Fruit fly (Drosophila melanogaster) whole organism, wandering third instar larva: ENCODE data around the gene Trmt112.

Source experiments
- Abd-B ChIP-seq: fragments of >200 bp; optimal IDR thresholded peaks from 2 replicates; lab custom pipeline; 2017; ENCODE audit warnings: missing biosample characterization, missing genetic modification characterization
- CG32264 ChIP-seq: fragments of 200-800 bp; sonication (Bioruptor generic); optimal IDR thresholded peaks from 2 replicates; lab custom pipeline; 2016; ENCODE audit warnings: missing biosample characterization, missing genetic modification characterization
- CG9705 ChIP-seq: fragments of 200-800 bp; sonication (Bioruptor generic); optimal IDR thresholded peaks from 2 replicates; lab custom pipeline; 2018; ENCODE audit warnings: missing biosample characterization, mild to moderate bottlenecking, missing genetic modification characterization
- Dif ChIP-seq: fragments of 200-275, 200-300 bp; sonication (Bioruptor generic); optimal IDR thresholded peaks from 2 replicates; lab custom pipeline; 2018; ENCODE audit warnings: missing biosample characterization, missing genetic modification characterization; ENCODE audit not compliant: partially characterized antibody
- GATAd ChIP-seq: sonication (Bioruptor generic); optimal IDR thresholded peaks from 2 replicates; lab custom pipeline; 2016; ENCODE audit warnings: missing biosample characterization, missing genetic modification characterization
- HLH106 ChIP-seq: fragments of 200-800 bp; optimal IDR thresholded peaks from 3 replicates; lab custom pipeline; 2019; ENCODE audit warnings: missing biosample characterization, mild to moderate bottlenecking, missing genetic modification characterization, moderate library complexity
- Hnf4 ChIP-seq: fragments of 200-800 bp; sonication (Bioruptor generic); optimal IDR thresholded peaks from 2 replicates; lab custom pipeline; 2016; ENCODE audit warnings: missing biosample characterization, mild to moderate bottlenecking, missing genetic modification characterization
- Hr78 ChIP-seq: fragments of >200 bp; optimal IDR thresholded peaks from 2 replicates; lab custom pipeline; 2017; ENCODE audit warnings: missing biosample characterization, missing genetic modification characterization
- Hr83 ChIP-seq: fragments of 200-300 bp; sonication (Bioruptor generic); optimal IDR thresholded peaks from 2 replicates; lab custom pipeline; 2016; ENCODE audit warnings: missing biosample characterization, mild to moderate bottlenecking, missing genetic modification characterization, moderate library complexity; ENCODE audit not compliant: poor library complexity, severe bottlenecking
- Mio ChIP-seq: sonication (Bioruptor generic); optimal IDR thresholded peaks from 2 replicates; lab custom pipeline; 2016; ENCODE audit warnings: missing biosample characterization, missing genetic modification characterization
- OdsH ChIP-seq: fragments of 200-800 bp; sonication (Bioruptor generic); optimal IDR thresholded peaks from 2 replicates; lab custom pipeline; 2016; ENCODE audit warnings: missing biosample characterization, mild to moderate bottlenecking, missing genetic modification characterization
- Rel ChIP-seq, 2 experiments: fragments of 200-800 bp; sonication (Bioruptor generic) in 1 of 2; optimal IDR thresholded peaks; 2 replicates in 1 of 2; 3 replicates in 1 of 2; lab custom pipeline; 2016 to 2019; ENCODE audit warnings: mild to moderate bottlenecking in 2 of 2, missing biosample characterization in 2 of 2, missing genetic modification characterization in 2 of 2, moderate library complexity in 1 of 2
- Sp1 ChIP-seq: fragments of 200-800 bp; sonication (Bioruptor generic); optimal IDR thresholded peaks from 3 replicates; lab custom pipeline; 2019; ENCODE audit warnings: missing biosample characterization, mild to moderate bottlenecking, missing genetic modification characterization, moderate library complexity
- Vsx2 ChIP-seq: fragments of 200-300, 225-300 bp; sonication (Bioruptor generic); optimal IDR thresholded peaks from 2 replicates; lab custom pipeline; 2018; ENCODE audit warnings: missing biosample characterization, missing genetic modification characterization; ENCODE audit not compliant: partially characterized antibody
- br ChIP-seq: fragments of 200-800 bp; sonication (Bioruptor generic); optimal IDR thresholded peaks from 2 replicates; lab custom pipeline; 2016; ENCODE audit warnings: missing biosample characterization, missing genetic modification characterization
- brk ChIP-seq: fragments of 200-800 bp; sonication (Bioruptor generic); optimal IDR thresholded peaks from 2 replicates; lab custom pipeline; 2016; ENCODE audit warnings: missing biosample characterization, mild to moderate bottlenecking, missing genetic modification characterization
- dl ChIP-seq, 2 experiments: fragments of 175-275, 200-275 bp in 1 of 2; fragments of 200-275 bp in 1 of 2; sonication (Bioruptor generic); optimal IDR thresholded peaks; lab custom pipeline; 2018; ENCODE audit warnings: mild to moderate bottlenecking in 2 of 2, missing biosample characterization in 2 of 2, missing genetic modification characterization in 2 of 2, moderate library complexity in 2 of 2; ENCODE audit not compliant: partially characterized antibody in 2 of 2, insufficient read depth in 1 of 2
- dmrt93B ChIP-seq: fragments of 200-800 bp; sonication (Bioruptor generic); optimal IDR thresholded peaks from 2 replicates; lab custom pipeline; 2018; ENCODE audit warnings: missing biosample characterization, mild to moderate bottlenecking, missing genetic modification characterization
- foxo ChIP-seq, 2 experiments: fragments of 200-800 bp; sonication (Bioruptor generic); optimal IDR thresholded peaks; 2 replicates in 1 of 2; 3 replicates in 1 of 2; lab custom pipeline; 2016 to 2017; ENCODE audit warnings: missing biosample characterization in 2 of 2, missing genetic modification characterization in 2 of 2
- fru ChIP-seq: fragments of 200-800 bp; sonication (Bioruptor generic); optimal IDR thresholded peaks from 3 replicates; lab custom pipeline; 2016; ENCODE audit warnings: missing biosample characterization, mild to moderate bottlenecking, missing genetic modification characterization
- jim ChIP-seq: fragments of 175-275, 200-325 bp; sonication (Bioruptor generic); optimal IDR thresholded peaks from 2 replicates; lab custom pipeline; 2016; ENCODE audit warnings: missing biosample characterization, mild to moderate bottlenecking, missing genetic modification characterization
- lola ChIP-seq: fragments of >200 bp; optimal IDR thresholded peaks from 2 replicates; lab custom pipeline; 2017; ENCODE audit warnings: missing biosample characterization, missing genetic modification characterization
- psq ChIP-seq: fragments of 200-800 bp; sonication (Bioruptor generic); optimal IDR thresholded peaks from 3 replicates; lab custom pipeline; 2017; ENCODE audit warnings: missing biosample characterization, mild to moderate bottlenecking, missing genetic modification characterization, moderate library complexity
- rgr ChIP-seq: fragments of 200-800 bp; sonication (Bioruptor generic); optimal IDR thresholded peaks from 3 replicates; lab custom pipeline; 2016; ENCODE audit warnings: missing biosample characterization, mild to moderate bottlenecking, missing genetic modification characterization
- usp ChIP-seq: fragments of >200 bp; optimal IDR thresholded peaks from 2 replicates; lab custom pipeline; 2017; ENCODE audit warnings: missing biosample characterization, missing genetic modification characterization
- woc ChIP-seq: sonication (Bioruptor generic); optimal IDR thresholded peaks from 2 replicates; lab custom pipeline; 2016; ENCODE audit warnings: missing biosample characterization, mild to moderate bottlenecking, missing genetic modification characterization

Trmt112 gene

DNA sequence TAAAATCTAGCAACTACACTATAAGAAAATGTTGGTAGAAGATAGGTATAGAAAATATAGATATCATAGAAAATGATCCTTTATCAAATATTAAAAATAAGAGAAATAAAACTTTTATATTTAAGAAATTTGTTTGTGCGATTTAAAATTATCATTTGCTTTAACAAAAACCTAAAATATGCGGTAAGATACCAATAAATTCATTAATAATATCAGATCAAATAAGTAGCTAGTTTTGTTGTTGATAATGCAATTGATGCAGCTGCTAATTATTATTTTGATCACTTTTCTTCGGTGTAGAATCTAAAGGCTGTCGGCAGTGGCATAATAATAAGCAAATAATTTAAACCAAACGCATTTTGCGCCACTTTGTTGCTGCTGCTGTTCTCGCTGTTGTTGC is 7.6 kb upstream of the Trmt112 start:
- TF ChIP-seq lola (GFP tag; lab: Kevin White, UChicago): no peak
- no peak for TF ChIP-seq Abd-B (GFP tag; lab: Kevin White, UChicago)
- TF ChIP-seq dl (GFP tag; optimal IDR thresholded peaks at IDR 0.05; lab: Kevin White, UChicago; ENCODE audit: insufficient read depth in 1 of 2, partially characterized antibody in 2 of 2): no peak
- no peak for TF ChIP-seq HLH106 (tag; lab: Kevin White, UChicago)
- TF ChIP-seq rgr: no peak
- no peak for TF ChIP-seq fru (GFP tag; lab: Kevin White, UChicago)
- no peak for TF ChIP-seq Hnf4
- no peak for TF ChIP-seq Sp1 (GFP tag; lab: Kevin White, UChicago)
- TF ChIP-seq Hr83 (GFP tag; lab: Kevin White, UChicago): no peak
- no peak for TF ChIP-seq OdsH (GFP tag; lab: Kevin White, UChicago)

DNA sequence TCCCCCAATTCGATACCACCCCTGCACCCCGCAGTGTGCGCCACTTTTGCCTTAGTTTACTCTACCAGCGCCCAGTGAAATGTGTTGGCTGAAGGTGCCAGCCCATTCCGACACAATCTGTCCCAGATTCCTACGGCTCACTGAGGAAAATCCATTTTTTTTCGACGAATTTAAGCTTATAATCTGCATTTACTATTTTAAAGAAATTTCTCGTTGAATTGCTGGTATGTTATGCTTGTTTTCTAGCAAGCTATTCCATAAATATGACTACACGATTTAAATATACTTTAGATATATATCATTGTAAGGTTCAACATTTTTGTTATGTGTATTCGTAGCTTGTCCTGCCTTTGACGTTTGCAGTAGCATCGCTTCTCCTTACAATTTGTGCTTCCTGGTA is 6.6 kb upstream of the Trmt112 start:
- TF ChIP-seq CG9705 (GFP tag; lab: Kevin White, UChicago): no peak
- TF ChIP-seq brk (GFP tag; lab: Kevin White, UChicago): no peak
- no peak for TF ChIP-seq Vsx2 (GFP tag; lab: Kevin White, UChicago)
- no peak for TF ChIP-seq br (GFP tag; lab: Kevin White, UChicago)
- no peak for TF ChIP-seq woc (GFP tag; lab: Kevin White, UChicago)
- no peak for TF ChIP-seq rgr

dm6 chr3L:21220100-21220499 is 3.5 kb upstream of the Trmt112 start, which contains the start of gene CG43219:
TSS of gene CG43219 (plus strand) at chr3L:21220400.
- TF ChIP-seq CG32264 (GFP tag; lab: Kevin White, UChicago) (no peak), dmrt93B (no peak), Mio (no peak), fru (GFP tag; lab: Kevin White, UChicago) (no peak), Hr83 (GFP tag; lab: Kevin White, UChicago) (no peak)

DNA sequence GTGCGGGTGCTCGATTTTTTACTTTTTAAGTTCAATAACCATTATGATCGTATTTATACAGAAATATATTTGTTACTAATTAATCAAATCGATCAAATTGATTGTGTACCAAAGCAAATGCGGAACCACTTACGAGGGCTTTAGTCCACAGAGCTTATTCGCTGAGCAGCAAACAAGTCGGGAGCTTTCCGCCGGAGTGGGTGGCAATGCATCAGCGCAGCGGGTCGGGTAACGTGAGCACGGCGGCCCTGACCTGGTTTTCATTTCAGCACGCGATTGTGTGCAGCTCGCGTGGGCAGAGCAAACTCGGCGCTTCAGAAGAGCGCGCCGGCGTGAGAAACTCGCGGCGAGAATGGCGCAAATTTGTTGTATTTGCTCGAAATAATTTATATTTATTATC is 2.5 kb upstream of the Trmt112 start:
- TF ChIP-seq fru (GFP tag; lab: Kevin White, UChicago) (no peak), brk (GFP tag; lab: Kevin White, UChicago) (no peak), Hr78 (GFP tag; lab: Kevin White, UChicago) (no peak), lola (GFP tag; lab: Kevin White, UChicago) (no peak), rgr (no peak), foxo (GFP tag; optimal IDR thresholded peaks at IDR 0.05; lab: Kevin White, UChicago) (no peak), Abd-B (GFP tag; lab: Kevin White, UChicago) (no peak), br (GFP tag; lab: Kevin White, UChicago) (no peak), jim (no peak), Sp1 (GFP tag; lab: Kevin White, UChicago) (no peak)

DNA sequence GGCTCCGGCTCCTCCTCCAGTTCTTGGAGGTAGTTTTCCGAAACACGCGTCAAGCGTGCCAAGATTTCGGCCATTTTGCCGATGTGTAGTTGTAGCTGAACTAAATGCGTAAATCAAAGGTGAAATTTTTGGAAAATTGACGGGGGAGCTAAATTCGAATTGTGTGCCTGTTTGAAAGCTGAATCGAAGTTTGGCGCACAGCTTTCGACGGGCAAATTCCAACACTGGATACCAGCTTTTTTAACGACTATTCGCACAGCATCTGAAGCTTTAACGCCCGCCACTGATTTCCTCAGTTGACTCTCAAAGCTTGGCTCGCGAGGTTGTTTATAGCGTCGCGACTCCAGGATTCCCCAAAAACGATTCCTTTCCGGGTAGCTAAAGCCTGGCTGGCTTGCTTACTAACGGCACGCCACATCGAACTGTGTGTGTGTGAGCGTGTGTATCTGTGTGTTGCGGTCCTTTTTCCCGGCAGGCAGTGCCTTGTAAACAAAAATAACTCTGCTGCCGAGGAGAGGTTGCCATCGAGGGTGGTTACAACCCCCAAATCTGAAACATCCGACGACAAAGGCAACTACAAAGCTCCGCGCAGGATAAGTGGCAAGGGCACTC is 6.6 kb downstream of the Trmt112 start, which contains the start of the genes CG10510 and CG10508:
CG10510 (minus strand) TSS at position 164 of the 612 bp plus-strand sequence.
CG10508 (plus strand) TSS at position 295 of the 612 bp plus-strand sequence.
- no peak for TF ChIP-seq usp (GFP tag; lab: Kevin White, UChicago)
- no peak for TF ChIP-seq Rel (GFP tag; optimal IDR thresholded peaks at IDR 0.05; lab: Kevin White, UChicago)
- peak; percentile 21 for TF ChIP-seq Rel (tag; optimal IDR thresholded peaks at IDR 0.05; lab: Kevin White, UChicago)
- peak; percentile 16 for TF ChIP-seq Dif
- TF ChIP-seq foxo (GFP tag; optimal IDR thresholded peaks at IDR 0.05; lab: Kevin White, UChicago): no peak
- TF ChIP-seq lola (GFP tag; lab: Kevin White, UChicago): no peak

DNA sequence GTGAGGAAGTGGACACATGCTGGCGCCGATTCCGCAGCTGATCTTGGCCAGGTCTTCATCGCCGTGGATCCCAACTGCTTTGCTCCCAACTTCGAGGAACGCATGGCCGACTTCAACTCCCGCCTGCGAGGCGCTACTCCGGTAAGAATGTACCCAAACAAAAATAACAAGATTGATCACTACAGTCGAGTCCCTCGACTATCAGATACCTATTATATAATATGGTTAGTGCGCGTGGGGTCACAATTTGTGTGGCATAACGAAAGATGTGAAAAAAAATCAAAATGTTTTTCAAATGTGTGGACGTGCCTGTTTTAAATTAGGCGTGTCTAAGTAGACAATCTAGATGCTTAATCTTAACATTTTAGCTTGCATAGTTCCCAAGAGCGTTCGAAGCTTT is 10.2 kb downstream of the Trmt112 start:
- no peak for TF ChIP-seq CG9705 (GFP tag; lab: Kevin White, UChicago)
- TF ChIP-seq Vsx2 (GFP tag; lab: Kevin White, UChicago): no peak
- TF ChIP-seq psq (GFP tag; lab: Kevin White, UChicago): no peak
- TF ChIP-seq jim: no peak
- TF ChIP-seq GATAd (GFP tag; lab: Kevin White, UChicago): no peak
- no peak for TF ChIP-seq Hr83 (GFP tag; lab: Kevin White, UChicago)
